Worm (Caenorhabditis elegans) whole organism, young adult: Measurements from ENCODE around the gene mtrf-1L.

Experiments
- ets-4 ChIP-seq: fragments of 200-800 bp; sonication (Bioruptor generic); optimal IDR thresholded peaks from 2 replicates; lab custom pipeline; 2018; ENCODE audit warnings: mild to moderate bottlenecking, missing genetic modification characterization, missing compliant biosample characterization
- mes-4 ChIP-seq: sonication (generic microtip); optimal IDR thresholded peaks from 2 replicates; lab custom pipeline; 2016; ENCODE audit warnings: missing genotype, missing genetic modification characterization, missing compliant biosample characterization

- no peak for TF ChIP-seq mes-4 (tag; lab: Kevin White, UChicago)
- no peak for TF ChIP-seq ets-4 (GFP tag; lab: Kevin White, UChicago)
Observed at ce11 chrIV:5186480-5187205, at the start of gene mtrf-1L, which contains the start of gene W03F8.6.
